Worm (Caenorhabditis elegans): ENCODE measurements around the gene irk-2.

ce11 chrX:654804-655203, 59.5 kb downstream of the irk-2 start, which contains the start of gene ifc-2:
- TF ChIP-seq dpl-1 (GFP tag; optimal IDR thresholded peaks at IDR 0.05), result no peak
- TF ChIP-seq F22D6.2 (tag; optimal IDR thresholded peaks at IDR 0.05), result no peak
- no peak for TF ChIP-seq mcd-1 (GFP tag; IDR thresholded peaks at IDR 0.05)
- no peak for TF ChIP-seq repo-1 (tag; optimal IDR thresholded peaks at IDR 0.05)
- TF ChIP-seq F49E8.2 (tag; optimal IDR thresholded peaks at IDR 0.05; ENCODE audit: insufficient read depth), result no peak
- TF ChIP-seq nfya-1 (tag; optimal IDR thresholded peaks at IDR 0.05; ENCODE audit: borderline replicate concordance, insufficient read depth), result no peak
- no peak for TF ChIP-seq snpc-4 (GFP tag; optimal IDR thresholded peaks at IDR 0.05)
- TF ChIP-seq snpc-4 (tag; optimal IDR thresholded peaks at IDR 0.05), result no peak
- TF ChIP-seq T26A5.8 (tag; optimal IDR thresholded peaks at IDR 0.05), result no peak

Measured in whole organism, young adult.